Fruit fly (Drosophila melanogaster) whole organism, wandering third instar larva: ENCODE data around the gene CCT3.
A peak's percentile ranks its signal among the peaks of the same experiment; 100 is the strongest.

Experiments
- CG32264 ChIP-seq: fragments of 200-800 bp; sonication (Bioruptor generic); optimal IDR thresholded peaks from 2 replicates; lab custom pipeline; 2016; ENCODE audit warnings: missing biosample characterization, missing genetic modification characterization
- CG9705 ChIP-seq: fragments of 200-800 bp; sonication (Bioruptor generic); optimal IDR thresholded peaks from 2 replicates; lab custom pipeline; 2018; ENCODE audit warnings: missing biosample characterization, mild to moderate bottlenecking, missing genetic modification characterization
- CrebA ChIP-seq: fragments of 200-800 bp; sonication (Bioruptor generic); optimal IDR thresholded peaks from 2 replicates; lab custom pipeline; 2016; ENCODE audit warnings: missing biosample characterization, mild to moderate bottlenecking, missing genetic modification characterization, borderline replicate concordance
- Dfd ChIP-seq: fragments of >200 bp; optimal IDR thresholded peaks from 2 replicates; lab custom pipeline; 2017; ENCODE audit warnings: missing biosample characterization, missing genetic modification characterization
- Dif ChIP-seq: fragments of 200-275, 200-300 bp; sonication (Bioruptor generic); optimal IDR thresholded peaks from 2 replicates; lab custom pipeline; 2018; ENCODE audit warnings: missing biosample characterization, missing genetic modification characterization; ENCODE audit not compliant: partially characterized antibody
- HLH106 ChIP-seq: fragments of 200-800 bp; optimal IDR thresholded peaks from 3 replicates; lab custom pipeline; 2019; ENCODE audit warnings: missing biosample characterization, mild to moderate bottlenecking, missing genetic modification characterization, moderate library complexity
- Hnf4 ChIP-seq: fragments of 200-800 bp; sonication (Bioruptor generic); optimal IDR thresholded peaks from 2 replicates; lab custom pipeline; 2016; ENCODE audit warnings: missing biosample characterization, mild to moderate bottlenecking, missing genetic modification characterization
- Mio ChIP-seq: sonication (Bioruptor generic); optimal IDR thresholded peaks from 2 replicates; lab custom pipeline; 2016; ENCODE audit warnings: missing biosample characterization, missing genetic modification characterization
- N ChIP-seq: fragments of >200 bp; optimal IDR thresholded peaks from 2 replicates; lab custom pipeline; 2018; ENCODE audit warnings: missing biosample characterization, missing external identifiers, missing genetic modification characterization
- OdsH ChIP-seq: fragments of 200-800 bp; sonication (Bioruptor generic); optimal IDR thresholded peaks from 2 replicates; lab custom pipeline; 2016; ENCODE audit warnings: missing biosample characterization, mild to moderate bottlenecking, missing genetic modification characterization
- Rel ChIP-seq, 2 experiments: fragments of 200-800 bp; sonication (Bioruptor generic) in 1 of 2; optimal IDR thresholded peaks; 2 replicates in 1 of 2; 3 replicates in 1 of 2; lab custom pipeline; 2016 to 2019; ENCODE audit warnings: mild to moderate bottlenecking in 2 of 2, missing biosample characterization in 2 of 2, missing genetic modification characterization in 2 of 2, moderate library complexity in 1 of 2
- Sp1 ChIP-seq: fragments of 200-800 bp; sonication (Bioruptor generic); optimal IDR thresholded peaks from 3 replicates; lab custom pipeline; 2019; ENCODE audit warnings: missing biosample characterization, mild to moderate bottlenecking, missing genetic modification characterization, moderate library complexity
- Vsx2 ChIP-seq: fragments of 200-300, 225-300 bp; sonication (Bioruptor generic); optimal IDR thresholded peaks from 2 replicates; lab custom pipeline; 2018; ENCODE audit warnings: missing biosample characterization, missing genetic modification characterization; ENCODE audit not compliant: partially characterized antibody
- br ChIP-seq: fragments of 200-800 bp; sonication (Bioruptor generic); optimal IDR thresholded peaks from 2 replicates; lab custom pipeline; 2016; ENCODE audit warnings: missing biosample characterization, missing genetic modification characterization
- brk ChIP-seq: fragments of 200-800 bp; sonication (Bioruptor generic); optimal IDR thresholded peaks from 2 replicates; lab custom pipeline; 2016; ENCODE audit warnings: missing biosample characterization, mild to moderate bottlenecking, missing genetic modification characterization
- dl ChIP-seq, 2 experiments: fragments of 175-275, 200-275 bp in 1 of 2; fragments of 200-275 bp in 1 of 2; sonication (Bioruptor generic); optimal IDR thresholded peaks; lab custom pipeline; 2018; ENCODE audit warnings: mild to moderate bottlenecking in 2 of 2, missing biosample characterization in 2 of 2, missing genetic modification characterization in 2 of 2, moderate library complexity in 2 of 2; ENCODE audit not compliant: partially characterized antibody in 2 of 2, insufficient read depth in 1 of 2
- dmrt93B ChIP-seq: fragments of 200-800 bp; sonication (Bioruptor generic); optimal IDR thresholded peaks from 2 replicates; lab custom pipeline; 2018; ENCODE audit warnings: missing biosample characterization, mild to moderate bottlenecking, missing genetic modification characterization
- ey ChIP-seq: fragments of 200-800 bp; sonication (Bioruptor generic); optimal IDR thresholded peaks from 2 replicates; lab custom pipeline; 2016; ENCODE audit warnings: missing biosample characterization, missing genetic modification characterization
- fru ChIP-seq: fragments of 200-800 bp; sonication (Bioruptor generic); optimal IDR thresholded peaks from 3 replicates; lab custom pipeline; 2016; ENCODE audit warnings: missing biosample characterization, mild to moderate bottlenecking, missing genetic modification characterization
- h ChIP-seq: fragments of 200-800 bp; sonication (Bioruptor generic); optimal IDR thresholded peaks from 3 replicates; lab custom pipeline; 2016; ENCODE audit warnings: missing biosample characterization, mild to moderate bottlenecking, missing genetic modification characterization
- jim ChIP-seq: fragments of 175-275, 200-325 bp; sonication (Bioruptor generic); optimal IDR thresholded peaks from 2 replicates; lab custom pipeline; 2016; ENCODE audit warnings: missing biosample characterization, mild to moderate bottlenecking, missing genetic modification characterization
- pan ChIP-seq: fragments of >200 bp; optimal IDR thresholded peaks from 2 replicates; lab custom pipeline; 2017
- psq ChIP-seq: fragments of 200-800 bp; sonication (Bioruptor generic); optimal IDR thresholded peaks from 3 replicates; lab custom pipeline; 2017; ENCODE audit warnings: missing biosample characterization, mild to moderate bottlenecking, missing genetic modification characterization, moderate library complexity
- rgr ChIP-seq: fragments of 200-800 bp; sonication (Bioruptor generic); optimal IDR thresholded peaks from 3 replicates; lab custom pipeline; 2016; ENCODE audit warnings: missing biosample characterization, mild to moderate bottlenecking, missing genetic modification characterization
- sage ChIP-seq: fragments of 200-800 bp; sonication (Bioruptor generic); optimal IDR thresholded peaks from 2 replicates; lab custom pipeline; 2016; ENCODE audit warnings: missing biosample characterization, mild to moderate bottlenecking, missing genetic modification characterization
- sv ChIP-seq: fragments of 200-800 bp; sonication (Bioruptor generic); optimal IDR thresholded peaks from 3 replicates; lab custom pipeline; 2016; ENCODE audit warnings: missing biosample characterization, missing genetic modification characterization
- tai ChIP-seq: sonication (Bioruptor generic); optimal IDR thresholded peaks from 2 replicates; lab custom pipeline; 2016; ENCODE audit warnings: missing biosample characterization, missing genetic modification characterization
- usp ChIP-seq: fragments of >200 bp; optimal IDR thresholded peaks from 2 replicates; lab custom pipeline; 2017; ENCODE audit warnings: missing biosample characterization, missing genetic modification characterization
- woc ChIP-seq: sonication (Bioruptor generic); optimal IDR thresholded peaks from 2 replicates; lab custom pipeline; 2016; ENCODE audit warnings: missing biosample characterization, mild to moderate bottlenecking, missing genetic modification characterization

CCT3 gene

DNA sequence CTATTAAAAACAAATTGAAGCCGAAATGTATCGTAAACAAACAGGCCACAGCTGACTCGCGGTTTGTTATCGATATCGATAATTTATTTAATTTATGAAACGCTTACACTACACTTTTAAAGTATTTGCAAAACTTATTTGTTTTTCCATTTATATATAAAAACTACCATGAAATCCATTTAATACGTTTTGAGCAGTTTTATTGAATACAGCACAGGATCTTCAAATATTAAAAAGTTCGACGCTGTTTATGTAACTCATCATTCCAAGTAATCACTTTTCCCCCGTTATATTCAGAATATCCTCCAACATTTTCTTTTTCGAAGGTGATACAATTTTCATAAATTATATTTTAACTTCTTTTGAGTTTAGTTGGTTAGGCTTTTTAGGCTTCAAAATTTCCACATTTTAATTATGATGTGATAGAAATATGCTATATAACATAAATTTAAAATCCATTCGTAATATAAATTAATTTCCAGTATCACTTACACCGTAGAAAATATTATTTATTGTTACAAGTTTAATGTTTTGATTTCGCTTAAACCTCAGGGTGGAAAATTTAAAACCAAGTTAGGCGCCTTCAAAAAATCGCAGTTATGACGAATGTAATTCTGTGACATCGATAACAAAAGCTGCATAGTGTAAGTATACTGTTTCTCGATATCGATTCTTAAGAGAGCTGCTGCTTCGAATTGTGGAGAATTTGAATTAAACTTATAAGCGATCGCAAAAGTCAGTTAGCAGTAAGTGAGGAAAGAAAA lies at the start of gene CCT3, which contains the start of gene CG10324:
TSS of gene CCT3 (plus strand) at position 654 of the 764 bp plus-strand sequence.
TSS of gene CG10324 (minus strand) at position 53 of the 764 bp plus-strand sequence.
- TF ChIP-seq Dif: no peak
- no peak for TF ChIP-seq h
- TF ChIP-seq ey (GFP tag; lab: Kevin White, UChicago): peak; percentile 49
- no peak for TF ChIP-seq rgr (GFP tag; lab: Kevin White, UChicago)
- TF ChIP-seq dmrt93B (GFP tag; lab: Kevin White, UChicago): no peak
- TF ChIP-seq psq: peak; percentile 6
- no peak for TF ChIP-seq Vsx2 (GFP tag; lab: Kevin White, UChicago)
- peak; percentile 78 for TF ChIP-seq N (GFP tag; lab: Kevin White, UChicago)
- peak; percentile 77 for TF ChIP-seq HLH106 (tag; lab: Kevin White, UChicago)
- TF ChIP-seq tai (GFP tag; lab: Kevin White, UChicago): no peak
- TF ChIP-seq CG9705 (GFP tag; lab: Kevin White, UChicago): peak; percentile 69
- TF ChIP-seq Rel (GFP tag; optimal IDR thresholded peaks at IDR 0.05; lab: Kevin White, UChicago): no peak
- TF ChIP-seq Rel (tag; optimal IDR thresholded peaks at IDR 0.05; lab: Kevin White, UChicago): peak; percentile 27
- TF ChIP-seq sv (GFP tag; lab: Kevin White, UChicago): peak; percentile 52
- no peak for TF ChIP-seq dl (GFP tag; optimal IDR thresholded peaks at IDR 0.05; lab: Kevin White, UChicago; ENCODE audit: insufficient read depth in 1 of 2, partially characterized antibody in 2 of 2)
- TF ChIP-seq Sp1 (GFP tag; lab: Kevin White, UChicago): peak; percentile 68
- no peak for TF ChIP-seq woc
- no peak for TF ChIP-seq CrebA (GFP tag; lab: Kevin White, UChicago)
- TF ChIP-seq Mio (GFP tag; lab: Kevin White, UChicago): no peak
- no peak for TF ChIP-seq Hnf4
- no peak for TF ChIP-seq brk (GFP tag; lab: Kevin White, UChicago)
- TF ChIP-seq OdsH (GFP tag; lab: Kevin White, UChicago): peak; percentile 13
- no peak for TF ChIP-seq fru (GFP tag; lab: Kevin White, UChicago)
- TF ChIP-seq usp (GFP tag; lab: Kevin White, UChicago): no peak

DNA sequence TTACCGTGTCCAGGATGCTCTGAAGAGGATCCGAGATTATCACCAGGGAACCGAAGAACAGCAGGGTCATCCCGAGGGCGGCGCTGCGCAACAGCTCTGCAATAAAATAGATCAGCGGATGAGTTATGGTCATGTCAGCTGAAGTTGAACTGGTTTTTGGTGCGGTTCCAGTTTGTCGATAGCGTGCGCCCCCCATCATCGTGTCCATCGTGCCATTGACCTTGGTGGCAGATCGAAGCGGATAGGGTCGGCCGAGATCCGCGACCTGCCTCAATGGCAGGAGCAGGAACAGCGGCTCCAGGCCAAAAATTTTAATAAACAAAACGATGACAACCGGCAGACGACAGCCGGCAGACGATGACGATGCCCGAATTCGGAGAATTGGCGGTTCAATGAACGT lies 47.8 kb upstream of the CCT3 start:
- TF ChIP-seq HLH106 (tag; lab: Kevin White, UChicago): no peak
- TF ChIP-seq rgr (GFP tag; lab: Kevin White, UChicago): no peak

DNA sequence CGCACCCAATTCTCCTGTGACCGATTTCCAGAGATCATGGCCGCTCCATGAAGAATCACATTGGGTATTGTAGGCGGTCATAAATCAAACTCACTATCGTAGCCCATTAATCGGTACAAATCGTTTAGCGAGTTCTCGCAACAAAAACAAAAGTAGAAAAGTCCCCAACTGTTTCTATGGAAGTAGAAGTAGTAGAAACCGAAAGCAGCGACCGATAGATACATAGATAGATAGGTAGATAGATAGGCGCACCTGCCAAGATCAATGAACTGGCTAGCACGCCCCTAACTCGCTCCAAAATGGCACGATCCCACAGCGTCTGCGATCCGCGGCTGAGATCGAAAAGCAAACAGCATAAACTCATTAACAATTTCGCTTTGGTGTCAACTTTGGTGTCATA lies 46.7 kb upstream of the CCT3 start:
- no peak for TF ChIP-seq jim (GFP tag; lab: Kevin White, UChicago)
- no peak for TF ChIP-seq CG9705 (GFP tag; lab: Kevin White, UChicago)
- no peak for TF ChIP-seq woc
- no peak for TF ChIP-seq sage
- TF ChIP-seq psq: no peak
- no peak for TF ChIP-seq br
- no peak for TF ChIP-seq CG32264 (GFP tag; lab: Kevin White, UChicago)

DNA sequence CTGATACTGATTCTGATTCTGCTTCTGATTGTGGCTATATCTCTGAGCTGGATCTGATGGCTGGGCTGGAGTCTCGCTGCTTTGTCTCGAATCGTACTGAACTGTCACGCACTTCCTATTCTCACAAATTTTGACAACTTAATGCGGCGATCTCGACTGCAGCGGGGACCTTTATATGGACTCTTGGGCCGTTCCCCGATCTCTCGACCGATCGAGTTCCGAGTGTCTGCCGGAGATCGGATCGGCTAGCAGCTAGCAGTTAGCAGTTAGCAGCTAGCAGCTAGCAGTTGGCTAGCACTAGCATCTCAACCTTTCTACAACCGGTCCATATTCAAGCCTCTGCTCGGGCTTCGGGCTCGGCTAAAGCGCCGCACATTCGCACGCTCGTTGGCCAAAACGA lies 42.7 kb upstream of the CCT3 start, which contains the start of gene CG10345:
TSS of gene CG10345 (minus strand) at position 147 of the 400 bp plus-strand sequence.
- no peak for TF ChIP-seq HLH106 (tag; lab: Kevin White, UChicago)

DNA sequence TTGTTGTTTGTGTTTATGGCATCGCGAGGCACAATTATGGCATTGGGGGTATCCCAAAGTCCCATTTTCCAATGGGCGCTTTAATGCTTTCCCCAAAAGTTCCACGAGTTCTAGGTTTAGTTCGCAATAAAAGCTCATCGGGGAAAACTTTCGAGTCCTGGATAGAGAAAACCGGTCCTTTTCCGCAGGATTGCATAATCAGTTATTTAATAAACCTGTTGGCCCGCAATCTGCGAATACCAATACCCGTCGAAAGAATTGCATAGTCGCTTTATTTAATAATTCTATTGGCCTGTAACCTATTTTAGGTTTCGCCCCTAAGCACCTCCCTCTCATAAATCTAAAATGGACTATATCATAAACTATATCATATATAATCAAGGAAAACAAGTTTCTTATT lies 41.5 kb upstream of the CCT3 start:
- no peak for TF ChIP-seq Vsx2 (GFP tag; lab: Kevin White, UChicago)
- no peak for TF ChIP-seq pan
- TF ChIP-seq rgr (GFP tag; lab: Kevin White, UChicago): no peak
- TF ChIP-seq Hnf4: no peak
- TF ChIP-seq Dfd (GFP tag; lab: Kevin White, UChicago): no peak
- TF ChIP-seq Mio (GFP tag; lab: Kevin White, UChicago): no peak
- TF ChIP-seq Dif: no peak
